Worm (Caenorhabditis elegans) whole organism, young adult: ENCODE data around the gene T23G7.2.

ENCODE experiments used
- B0019.2 ChIP-seq: fragments of 200-800 bp; sonication (Bioruptor generic); conservative IDR thresholded peaks from 2 replicates; pipeline ENCODE4 v1.3.6; 2022; ENCODE audit warnings: missing genetic modification reagents, missing genetic modification characterization, missing compliant biosample characterization
- B0261.1 ChIP-seq: sonication (generic microtip); optimal IDR thresholded peaks from 2 replicates; lab custom pipeline; 2016; ENCODE audit warnings: mild to moderate bottlenecking, missing genetic modification characterization, moderate library complexity, missing compliant biosample characterization
- F37B4.10 ChIP-seq: fragments of 200-800 bp; sonication (Bioruptor generic); IDR thresholded peaks from 2 replicates; pipeline ENCODE4 v1.3.6; 2022; ENCODE audit warnings: missing genetic modification characterization, missing compliant biosample characterization
- F52B5.7 ChIP-seq: sonication (generic microtip); optimal IDR thresholded peaks from 2 replicates; lab custom pipeline; 2016; ENCODE audit warnings: mild to moderate bottlenecking, missing genetic modification characterization, missing compliant biosample characterization
- K11D2.4 ChIP-seq: fragments of 200-800 bp; sonication (Bioruptor generic); IDR thresholded peaks from 2 replicates; pipeline ENCODE4 v1.3.6; 2022; ENCODE audit warnings: missing genetic modification reagents, missing genetic modification characterization, missing compliant biosample characterization
- T07F8.4 ChIP-seq: sonication (generic microtip); optimal IDR thresholded peaks from 2 replicates; lab custom pipeline; 2016; ENCODE audit warnings: mild to moderate bottlenecking, missing genetic modification characterization, moderate library complexity, missing compliant biosample characterization
- Y56A3A.18 ChIP-seq: fragments of 200-800 bp; sonication (Bioruptor generic); IDR thresholded peaks from 2 replicates; pipeline ENCODE4 v1.3.6; 2022; ENCODE audit warnings: missing genetic modification reagents, missing genetic modification characterization, missing compliant biosample characterization
- ama-1 ChIP-seq, 3 experiments: fragments of 150-350 bp in 1 of 3; sonication (generic microtip) in 2 of 3; optimal IDR thresholded peaks; 2 replicates each; lab custom pipeline; 2014 to 2018; ENCODE audit warnings: missing biosample characterization in 2 of 3, missing genetic modification characterization in 2 of 3, missing genetic modification reagents in 2 of 3
- aptf-3 ChIP-seq: fragments of 200-800 bp; sonication (Bioruptor generic); IDR thresholded peaks from 2 replicates; pipeline ENCODE4 v1.3.6; 2022; ENCODE audit warnings: missing genetic modification characterization, missing compliant biosample characterization
- attf-3 ChIP-seq: fragments of 200-800 bp; sonication (Bioruptor generic); conservative IDR thresholded peaks from 2 replicates; pipeline ENCODE4 v1.3.6; 2022; ENCODE audit warnings: missing genetic modification reagents, missing genetic modification characterization, missing compliant biosample characterization
- ceh-79 ChIP-seq: sonication (generic microtip); optimal IDR thresholded peaks from 2 replicates; lab custom pipeline; 2017; ENCODE audit warnings: mild to moderate bottlenecking, missing genetic modification characterization, missing compliant biosample characterization
- ceh-91 ChIP-seq: fragments of 200-800 bp; sonication (Bioruptor generic); IDR thresholded peaks from 2 replicates; pipeline ENCODE4 v1.3.6; 2022; ENCODE audit warnings: missing genetic modification reagents, missing genetic modification characterization, missing compliant biosample characterization
- chd-7 ChIP-seq: sonication (generic microtip); optimal IDR thresholded peaks from 2 replicates; lab custom pipeline; 2016; ENCODE audit warnings: mild to moderate bottlenecking, missing genetic modification characterization, moderate library complexity, missing compliant biosample characterization
- dox-1 ChIP-seq: fragments of 200-800 bp; sonication (Bioruptor generic); IDR thresholded peaks from 2 replicates; pipeline ENCODE4 v1.3.6; 2022; ENCODE audit warnings: missing genetic modification reagents, missing genetic modification characterization, missing compliant biosample characterization
- dpff-1 ChIP-seq: sonication (generic microtip); optimal IDR thresholded peaks from 2 replicates; lab custom pipeline; 2017; ENCODE audit warnings: mild to moderate bottlenecking, missing genetic modification characterization, missing compliant biosample characterization
- dpl-1 ChIP-seq: fragments of 150-350 bp; optimal IDR thresholded peaks from 2 replicates; lab custom pipeline; 2014; ENCODE audit warnings: missing biosample characterization, missing genetic modification reagents, missing genetic modification characterization
- efl-1 ChIP-seq: fragments of 150-350 bp; optimal IDR thresholded peaks from 2 replicates; lab custom pipeline; 2014; ENCODE audit warnings: missing biosample characterization, missing genetic modification reagents, missing genetic modification characterization
- ets-4 ChIP-seq: fragments of 200-800 bp; sonication (Bioruptor generic); optimal IDR thresholded peaks from 2 replicates; lab custom pipeline; 2018; ENCODE audit warnings: mild to moderate bottlenecking, missing genetic modification characterization, missing compliant biosample characterization
- hlh-12 ChIP-seq: sonication (generic microtip); optimal IDR thresholded peaks from 2 replicates; lab custom pipeline; 2016; ENCODE audit warnings: missing genetic modification characterization, missing compliant biosample characterization
- hsf-1 ChIP-seq: fragments of 200-800 bp; sonication (Bioruptor generic); IDR thresholded peaks from 2 replicates; pipeline ENCODE4 v1.3.6; 2022; ENCODE audit warnings: missing genetic modification reagents, missing genetic modification characterization, missing compliant biosample characterization
- lag-1 ChIP-seq: fragments of 200-800 bp; sonication (Bioruptor generic); IDR thresholded peaks from 2 replicates; pipeline ENCODE4 v1.3.6; 2022; ENCODE audit warnings: missing genetic modification reagents, missing genetic modification characterization, missing compliant biosample characterization
- lin-35 ChIP-seq, 3 experiments: fragments of 150-350 bp in 2 of 3; sonication (generic microtip) in 1 of 3; optimal IDR thresholded peaks; 2 replicates each; lab custom pipeline; 2014 to 2018; ENCODE audit warnings: missing biosample characterization in 3 of 3, missing genetic modification characterization in 3 of 3, missing genetic modification reagents in 3 of 3
- lin-54 ChIP-seq: fragments of 200-800 bp; sonication (Bioruptor generic); optimal IDR thresholded peaks from 2 replicates; lab custom pipeline; 2018; ENCODE audit warnings: mild to moderate bottlenecking, missing genetic modification characterization, missing compliant biosample characterization
- madf-3 ChIP-seq: fragments of 200-800 bp; sonication (Bioruptor generic); IDR thresholded peaks from 2 replicates; pipeline ENCODE4 v1.3.6; 2022; ENCODE audit warnings: missing genetic modification reagents, missing genetic modification characterization, missing compliant biosample characterization
- madf-6 ChIP-seq: fragments of 200-800 bp; sonication (Bioruptor generic); IDR thresholded peaks from 2 replicates; pipeline ENCODE4 v1.3.6; 2022; ENCODE audit warnings: missing genetic modification reagents, missing genetic modification characterization, missing compliant biosample characterization
- mxl-1 ChIP-seq: sonication (generic microtip); optimal IDR thresholded peaks from 2 replicates; lab custom pipeline; 2016; ENCODE audit warnings: missing genetic modification characterization, missing compliant biosample characterization
- nfyb-1 ChIP-seq: fragments of 200-800 bp; sonication (Bioruptor generic); IDR thresholded peaks from 2 replicates; pipeline ENCODE4 v1.3.6; 2022; ENCODE audit warnings: missing genetic modification reagents, missing genetic modification characterization, missing compliant biosample characterization
- nhr-27 ChIP-seq: fragments of 200-800 bp; sonication (Bioruptor generic); optimal IDR thresholded peaks from 2 replicates; lab custom pipeline; 2018; ENCODE audit warnings: mild to moderate bottlenecking, missing genetic modification characterization, moderate library complexity, missing compliant biosample characterization
- nhr-80 ChIP-seq: sonication (generic microtip); optimal IDR thresholded peaks from 2 replicates; lab custom pipeline; 2016; ENCODE audit warnings: missing genetic modification characterization, missing compliant biosample characterization
- repo-1 ChIP-seq: sonication (generic microtip); optimal IDR thresholded peaks from 2 replicates; lab custom pipeline; 2017; ENCODE audit warnings: mild to moderate bottlenecking, missing genetic modification characterization, missing compliant biosample characterization
- rpc-1 ChIP-seq, 2 experiments: fragments of 150-350 bp in 1 of 2; sonication (generic microtip) in 1 of 2; optimal IDR thresholded peaks; 2 replicates each; lab custom pipeline; 2014 to 2018; ENCODE audit warnings: missing biosample characterization in 1 of 2, missing genetic modification characterization in 1 of 2, missing genetic modification reagents in 1 of 2, missing genotype in 1 of 2
- snpc-3.4 ChIP-seq: sonication (generic microtip); optimal IDR thresholded peaks from 2 replicates; lab custom pipeline; 2017; ENCODE audit warnings: missing genetic modification characterization, mild to moderate bottlenecking, missing compliant biosample characterization, antibody characterized with exemption, moderate library complexity, missing genotype, missing genetic modification reagents
- tbx-9 ChIP-seq: sonication (generic microtip); optimal IDR thresholded peaks from 2 replicates; lab custom pipeline; 2016; ENCODE audit warnings: borderline replicate concordance, missing genetic modification characterization, inconsistent platforms, missing compliant biosample characterization
- unc-62 ChIP-seq: fragments of 150-350 bp; optimal IDR thresholded peaks from 2 replicates; lab custom pipeline; 2014; ENCODE audit warnings: missing biosample characterization, missing genetic modification reagents, missing genetic modification characterization
- xnd-1 ChIP-seq: sonication (generic microtip); optimal IDR thresholded peaks from 2 replicates; lab custom pipeline; 2016; ENCODE audit warnings: missing genotype, missing genetic modification reagents, missing genetic modification characterization, missing compliant biosample characterization
- zim-3 ChIP-seq: sonication (generic microtip); optimal IDR thresholded peaks from 2 replicates; lab custom pipeline; 2017; ENCODE audit warnings: mild to moderate bottlenecking, missing genetic modification characterization, moderate library complexity, missing compliant biosample characterization
- ztf-18 ChIP-seq: sonication (generic microtip); optimal IDR thresholded peaks from 2 replicates; lab custom pipeline; 2016; ENCODE audit warnings: missing genotype, mild to moderate bottlenecking, missing genetic modification characterization, missing compliant biosample characterization
- ztf-6 ChIP-seq: fragments of 200-800 bp; sonication (Bioruptor generic); IDR thresholded peaks from 2 replicates; pipeline ENCODE4 v1.3.6; 2022; ENCODE audit warnings: missing genetic modification reagents, missing genetic modification characterization, missing compliant biosample characterization

The T23G7.2 gene

DNA sequence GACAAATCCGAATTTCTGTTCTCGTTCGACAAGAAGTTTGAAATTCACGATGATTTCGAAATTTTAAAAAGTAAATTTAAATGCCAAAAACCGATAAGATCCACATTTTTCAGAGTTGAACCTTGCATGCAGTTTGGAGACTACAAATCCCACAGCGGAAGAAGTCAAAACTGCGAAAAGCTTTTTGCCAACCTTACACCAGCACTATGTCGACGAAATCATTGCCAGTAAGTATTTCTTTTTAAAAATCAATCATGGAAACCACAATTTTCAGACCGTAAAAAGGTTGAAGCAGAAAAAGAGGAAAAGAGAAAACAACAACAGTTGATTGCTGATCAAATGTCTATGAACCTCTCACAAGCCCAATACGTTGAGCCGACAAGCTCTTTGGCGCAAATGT lies 1.9 kb downstream of the T23G7.2 start:
- TF ChIP-seq ama-1 (optimal IDR thresholded peaks at IDR 0.05; lab: Kevin White, UChicago) (no peak), ama-1 (GFP tag; optimal IDR thresholded peaks at IDR 0.05; lab: Kevin White, UChicago) (no peak), madf-6 (GFP tag; lab: Robert Waterston, UW) (0 out of 2 replicates have a peak, but pooled peaks have one; percentile 11)

DNA sequence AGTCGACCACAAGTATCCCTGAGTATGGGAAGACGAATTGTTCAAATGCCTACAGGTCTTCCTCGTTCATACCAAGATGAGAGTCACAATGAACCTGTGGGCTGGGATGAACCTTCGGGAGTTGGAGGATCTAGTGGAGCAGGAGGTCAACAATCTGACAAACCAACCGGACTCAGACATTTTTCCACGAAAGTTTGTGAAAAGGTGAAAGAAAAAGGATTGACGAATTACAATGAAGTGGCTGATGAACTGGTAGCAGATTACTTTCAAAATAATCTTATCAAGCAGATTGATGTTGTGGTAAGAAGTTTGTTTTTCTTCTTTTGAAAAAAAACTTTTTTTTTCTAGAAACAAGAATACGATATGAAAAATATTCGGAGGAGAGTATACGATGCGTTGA lies 2.7 kb downstream of the T23G7.2 start:
- TF ChIP-seq madf-3 (0 out of 2 replicates have a peak, but pooled peaks have one; percentile 24), tbx-9 (tag; lab: Kevin White, UChicago) (no peak)
- TF ChIP-seq, all 124 proteins: peak for 1

DNA sequence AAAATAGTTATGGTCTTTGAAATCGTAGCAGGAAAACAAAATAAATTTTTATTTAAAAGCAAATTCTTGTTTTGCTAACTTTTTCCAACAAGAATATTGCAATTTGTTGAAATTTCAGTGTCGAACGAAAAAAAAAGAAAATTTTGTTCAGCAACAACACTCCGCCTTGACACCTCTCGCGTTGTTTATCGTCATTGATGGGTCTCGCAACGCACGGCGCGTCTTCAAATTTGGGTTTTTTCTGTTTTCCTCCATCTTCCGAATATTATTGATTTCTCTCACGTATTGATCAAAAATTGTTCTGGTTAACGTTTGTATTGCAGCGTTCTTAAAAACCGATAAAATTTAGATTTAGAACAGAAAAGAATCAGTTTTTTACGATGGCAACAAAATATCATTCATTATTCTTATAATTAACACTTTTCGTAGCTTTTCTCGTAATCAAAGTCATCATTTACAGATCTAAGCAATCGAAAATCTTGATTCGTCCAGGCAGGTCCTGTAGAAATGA lies 3.2 kb downstream of the T23G7.2 start, which contains the start of gene dpl-1:
dpl-1 (plus strand) TSS at position 461 of the 511 bp plus-strand sequence.
- TF ChIP-seq efl-1 (GFP tag; lab: Kevin White, UChicago) = peak; percentile 39
- peak; percentile 30 for TF ChIP-seq lin-54
- TF ChIP-seq zim-3 (tag; lab: Kevin White, UChicago) = no peak
- TF ChIP-seq ceh-79 (tag; lab: Kevin White, UChicago) = no peak
- TF ChIP-seq chd-7 (tag; lab: Kevin White, UChicago) = no peak
- TF ChIP-seq ztf-6 (GFP tag; lab: Robert Waterston, UW) = no peak
- TF ChIP-seq attf-3 = peak; percentile 92
- no peak for TF ChIP-seq nfyb-1 (GFP tag; lab: Robert Waterston, UW)
- TF ChIP-seq dpl-1 (GFP tag; lab: Kevin White, UChicago) = peak; percentile 26
- peak in 1 of 3 experiments; percentile 59 for TF ChIP-seq lin-35 (GFP tag; optimal IDR thresholded peaks at IDR 0.05; lab: Kevin White, UChicago)

DNA sequence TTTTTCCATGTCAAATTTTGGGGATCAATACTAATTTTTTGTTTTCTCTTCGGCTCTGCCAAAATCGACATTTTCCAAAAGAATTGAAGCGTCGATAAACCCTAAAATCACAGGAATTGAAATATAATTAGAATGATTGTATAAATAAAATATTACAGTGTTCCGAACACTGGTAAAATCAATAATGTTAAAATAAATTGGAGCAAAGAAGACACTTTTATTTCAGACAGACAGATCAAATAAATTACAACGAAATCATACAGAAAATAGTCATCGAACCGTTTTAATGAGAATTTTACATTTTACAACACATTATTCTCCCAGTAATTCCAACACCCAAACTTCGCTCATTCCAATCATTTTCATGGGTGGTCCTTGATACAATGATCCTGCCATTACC lies 5.0 kb downstream of the T23G7.2 start, which contains the start of gene T23G7.3:
T23G7.3 (minus strand) TSS at position 101 of the 400 bp plus-strand sequence.
- TF ChIP-seq aptf-3 (GFP tag; lab: Robert Waterston, UW) (no peak), ztf-18 (no peak), B0019.2 (no peak), snpc-3.4 (tag; lab: Kevin White, UChicago) (no peak), hlh-12 (tag; lab: Kevin White, UChicago) (no peak), Y56A3A.18 (GFP tag; lab: Robert Waterston, UW) (no peak), nhr-27 (no peak), dpff-1 (tag; lab: Kevin White, UChicago) (no peak), ceh-91 (GFP tag; lab: Robert Waterston, UW) (no peak), lag-1 (GFP tag; lab: Robert Waterston, UW) (no peak), rpc-1 (optimal IDR thresholded peaks at IDR 0.05; lab: Kevin White, UChicago) (no peak), rpc-1 (tag; optimal IDR thresholded peaks at IDR 0.05; lab: Kevin White, UChicago) (no peak), mxl-1 (tag; lab: Kevin White, UChicago) (no peak), repo-1 (tag; lab: Kevin White, UChicago) (no peak)

DNA sequence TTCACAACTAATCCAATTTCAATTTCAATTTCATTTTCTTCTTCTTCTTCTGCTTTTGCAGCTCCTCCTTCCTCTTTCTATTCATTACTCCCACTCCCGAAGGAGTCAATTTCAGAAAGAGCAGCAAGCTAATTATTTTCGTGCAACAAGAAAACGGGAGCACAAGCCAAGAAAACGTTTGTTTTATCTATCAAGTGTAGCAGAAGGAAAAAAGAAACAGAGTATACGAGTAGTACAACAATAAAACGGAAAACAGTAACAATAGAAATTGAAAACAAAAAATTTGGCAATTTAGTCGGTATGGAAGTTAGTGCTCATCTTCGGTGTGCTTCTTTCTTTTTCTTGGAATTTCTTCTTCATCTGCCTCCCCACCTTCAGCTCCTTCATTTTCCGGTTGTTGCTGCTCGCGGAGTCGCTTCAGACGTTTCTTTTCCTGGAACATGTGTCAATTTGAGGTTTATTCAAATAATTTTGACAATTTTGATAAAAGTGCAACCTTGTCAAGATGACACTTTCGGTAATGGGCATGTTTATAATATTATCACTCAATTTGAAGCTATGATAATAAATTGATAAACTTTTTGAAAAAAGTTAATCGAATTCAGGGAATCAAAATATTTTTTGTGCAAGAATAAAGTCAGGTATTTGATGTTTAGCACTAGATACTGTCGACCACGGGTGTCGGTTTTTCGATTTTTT lies 6.8 kb downstream of the T23G7.2 start, which contains the start of gene W07A12.8:
W07A12.8 (minus strand) TSS at position 51 of the 699 bp plus-strand sequence.
- peak; percentile 86 for TF ChIP-seq nhr-80 (tag; lab: Kevin White, UChicago)
- peak; percentile 5 for TF ChIP-seq unc-62 (GFP tag; lab: Kevin White, UChicago)
- peak; percentile 28 for TF ChIP-seq ets-4
- TF ChIP-seq attf-3 = no peak
- TF ChIP-seq F52B5.7 (tag; lab: Kevin White, UChicago) = no peak
- no peak for TF ChIP-seq hsf-1 (GFP tag; lab: Robert Waterston, UW)
- TF ChIP-seq dox-1 = peak; percentile 44; the same call in 1 of the 2 replicates
- TF ChIP-seq T07F8.4 = no peak
- no peak for TF ChIP-seq K11D2.4 (GFP tag; lab: Robert Waterston, UW)
- no peak for TF ChIP-seq xnd-1 (tag; lab: Kevin White, UChicago)
- TF ChIP-seq F37B4.10 (GFP tag; lab: Robert Waterston, UW) = no peak
- no peak for TF ChIP-seq B0261.1
